Fruit fly (Drosophila melanogaster) whole organism, prepupa: ENCODE data around the gene Eig71Ek.
A peak's percentile ranks its signal among the peaks of the same experiment; 100 is the strongest.

Experiments
- Blimp-1 ChIP-seq: fragments of 200-800 bp; sonication (Bioruptor generic); optimal IDR thresholded peaks from 3 replicates; lab custom pipeline; 2017; ENCODE audit warnings: missing biosample characterization, missing genetic modification characterization, mild to moderate bottlenecking, moderate library complexity, missing genetic modification reagents
- CG10669 ChIP-seq: fragments of 200-800 bp; sonication (Bioruptor generic); optimal IDR thresholded peaks from 3 replicates; lab custom pipeline; 2018; ENCODE audit warnings: missing biosample characterization, mild to moderate bottlenecking, missing genetic modification characterization, moderate library complexity
- CG11294 ChIP-seq: fragments of 200-800 bp; sonication (Bioruptor generic); IDR thresholded peaks from 2 replicates; pipeline ENCODE4 v1.3.6; 2022; ENCODE audit warnings: missing biosample characterization, missing genetic modification characterization
- CG11762 ChIP-seq: fragments of 200-800 bp; sonication (Bioruptor generic); optimal IDR thresholded peaks from 3 replicates; lab custom pipeline; 2016; ENCODE audit warnings: missing biosample characterization, missing genetic modification characterization; ENCODE audit not compliant: insufficient read depth
- CG15336 ChIP-seq: fragments of 200-800 bp; sonication (Bioruptor generic); IDR thresholded peaks from 2 replicates; pipeline ENCODE4 v1.3.6; 2022; ENCODE audit warnings: missing biosample characterization, missing genetic modification characterization
- CG1621 ChIP-seq: fragments of 200-800 bp; sonication (Bioruptor generic); optimal IDR thresholded peaks from 3 replicates; lab custom pipeline; 2018; ENCODE audit warnings: missing biosample characterization, mild to moderate bottlenecking, missing genetic modification characterization
- CG16779 ChIP-seq: fragments of 200-800 bp; sonication (Bioruptor generic); optimal IDR thresholded peaks from 3 replicates; lab custom pipeline; 2017; ENCODE audit warnings: missing biosample characterization, mild to moderate bottlenecking, missing genetic modification characterization
- CG34406 ChIP-seq: fragments of 200-800 bp; sonication (Bioruptor generic); optimal IDR thresholded peaks from 3 replicates; lab custom pipeline; 2016; ENCODE audit warnings: missing biosample characterization, missing genetic modification characterization
- CG3919 ChIP-seq: fragments of 200-800 bp; sonication (Bioruptor generic); optimal IDR thresholded peaks from 3 replicates; lab custom pipeline; 2016; ENCODE audit warnings: missing biosample characterization, missing genetic modification characterization
- CG6163 ChIP-seq: fragments of 200-800 bp; sonication (Bioruptor generic); IDR thresholded peaks from 3 replicates; pipeline ENCODE4 v1.3.6; 2022; ENCODE audit warnings: missing biosample characterization, missing genetic modification characterization
- CG6792 ChIP-seq: fragments of 200-800 bp; sonication (Bioruptor generic); optimal IDR thresholded peaks from 3 replicates; lab custom pipeline; 2016; ENCODE audit warnings: missing biosample characterization, missing genetic modification characterization
- CG6854 ChIP-seq: fragments of 200-800 bp; sonication (Bioruptor generic); optimal IDR thresholded peaks from 2 replicates; lab custom pipeline; 2017; ENCODE audit warnings: missing biosample characterization, mild to moderate bottlenecking, missing genetic modification characterization
- CG7368 ChIP-seq: fragments of 200-800 bp; sonication (Bioruptor generic); optimal IDR thresholded peaks from 3 replicates; lab custom pipeline; 2016; ENCODE audit warnings: missing biosample characterization, missing genetic modification characterization
- CG8119 ChIP-seq: fragments of 200-800 bp; sonication (Bioruptor generic); IDR thresholded peaks from 3 replicates; pipeline ENCODE4 v1.3.6; 2022; ENCODE audit warnings: missing biosample characterization, missing genetic modification characterization
- CG8319 ChIP-seq: fragments of 200-800 bp; sonication (Bioruptor generic); optimal IDR thresholded peaks from 3 replicates; lab custom pipeline; 2016; ENCODE audit warnings: missing biosample characterization, missing genetic modification characterization
- CG8632 ChIP-seq: fragments of 200-800 bp; sonication (Bioruptor generic); optimal IDR thresholded peaks from 3 replicates; lab custom pipeline; 2016; ENCODE audit warnings: missing biosample characterization, missing genetic modification characterization
- CG9139 ChIP-seq: fragments of 200-800 bp; sonication (Bioruptor generic); optimal IDR thresholded peaks from 3 replicates; lab custom pipeline; 2017; ENCODE audit warnings: missing biosample characterization, mild to moderate bottlenecking, missing genetic modification characterization
- Eip75B ChIP-seq: fragments of 200-800 bp; sonication (Bioruptor generic); optimal IDR thresholded peaks from 3 replicates; lab custom pipeline; 2016; ENCODE audit warnings: missing biosample characterization, missing genetic modification characterization
- Ets21C ChIP-seq: fragments of 200-800 bp; sonication (Bioruptor generic); optimal IDR thresholded peaks from 3 replicates; lab custom pipeline; 2016; ENCODE audit warnings: missing biosample characterization, missing genetic modification characterization
- Ets96B ChIP-seq: fragments of 200-800 bp; optimal IDR thresholded peaks from 2 replicates; lab custom pipeline; 2019; ENCODE audit warnings: missing biosample characterization, mild to moderate bottlenecking, missing genetic modification characterization, moderate library complexity
- Gug ChIP-seq: fragments of 200-800 bp; sonication (Bioruptor generic); IDR thresholded peaks from 2 replicates; pipeline ENCODE4 v1.3.6; 2022; ENCODE audit warnings: missing biosample characterization, missing genetic modification characterization
- Hr38 ChIP-seq: sonication (Bioruptor generic); optimal IDR thresholded peaks from 2 replicates; lab custom pipeline; 2016; ENCODE audit warnings: missing biosample characterization, missing genetic modification characterization
- Hr39 ChIP-seq: fragments of 200-800 bp; sonication (Bioruptor generic); optimal IDR thresholded peaks from 2 replicates; lab custom pipeline; 2016; ENCODE audit warnings: missing biosample characterization, missing genetic modification characterization
- Hr4 ChIP-seq: fragments of 200-800 bp; sonication (Bioruptor generic); optimal IDR thresholded peaks from 3 replicates; lab custom pipeline; 2016; ENCODE audit warnings: missing biosample characterization, missing genetic modification characterization
- Lpt ChIP-seq: fragments of 200-800 bp; sonication (Bioruptor generic); optimal IDR thresholded peaks from 3 replicates; lab custom pipeline; 2016; ENCODE audit warnings: missing biosample characterization, missing genetic modification characterization
- OdsH ChIP-seq: fragments of 200-800 bp; sonication (Bioruptor generic); optimal IDR thresholded peaks from 3 replicates; lab custom pipeline; 2016; ENCODE audit warnings: missing biosample characterization, missing genetic modification characterization
- Smox ChIP-seq: fragments of 200-800 bp; sonication (Bioruptor generic); optimal IDR thresholded peaks from 3 replicates; lab custom pipeline; 2016; ENCODE audit warnings: missing biosample characterization, missing genetic modification characterization
- Sox102F ChIP-seq: fragments of 200-800 bp; sonication (Bioruptor generic); optimal IDR thresholded peaks from 2 replicates; lab custom pipeline; 2016; ENCODE audit warnings: missing biosample characterization, mild to moderate bottlenecking, missing genetic modification characterization
- Sox14 ChIP-seq: fragments of 200-800 bp; sonication (Bioruptor generic); optimal IDR thresholded peaks from 3 replicates; lab custom pipeline; 2016; ENCODE audit warnings: missing biosample characterization, missing genetic modification characterization
- achi ChIP-seq: fragments of 200-800 bp; sonication (Bioruptor generic); optimal IDR thresholded peaks from 3 replicates; lab custom pipeline; 2016; ENCODE audit warnings: missing biosample characterization, missing genetic modification characterization
- cyc ChIP-seq: fragments of 200-800 bp; sonication (Bioruptor generic); optimal IDR thresholded peaks from 3 replicates; lab custom pipeline; 2016; ENCODE audit warnings: missing biosample characterization, missing genetic modification characterization
- dac ChIP-seq: fragments of 200-800 bp; sonication (Bioruptor generic); optimal IDR thresholded peaks from 2 replicates; lab custom pipeline; 2017; ENCODE audit warnings: missing biosample characterization, mild to moderate bottlenecking, missing genetic modification characterization
- dsx ChIP-seq: fragments of 200-800 bp; optimal IDR thresholded peaks from 3 replicates; lab custom pipeline; 2019; ENCODE audit warnings: missing biosample characterization, mild to moderate bottlenecking, missing genetic modification characterization, moderate library complexity; ENCODE audit not compliant: poor library complexity, severe bottlenecking
- eg ChIP-seq: fragments of 200-800 bp; sonication (Bioruptor generic); IDR thresholded peaks from 3 replicates; pipeline ENCODE4 v1.3.6; 2022; ENCODE audit warnings: missing biosample characterization, missing genetic modification characterization
- fd59A ChIP-seq: fragments of 200-800 bp; sonication (Bioruptor generic); optimal IDR thresholded peaks from 2 replicates; lab custom pipeline; 2017; ENCODE audit warnings: missing biosample characterization, mild to moderate bottlenecking, missing genetic modification characterization, missing genetic modification reagents
- fd85E ChIP-seq: fragments of 200-800 bp; sonication (Bioruptor generic); optimal IDR thresholded peaks from 3 replicates; lab custom pipeline; 2016; ENCODE audit warnings: missing biosample characterization, missing genetic modification characterization
- fkh ChIP-seq: fragments of 200-800 bp; sonication (Bioruptor generic); optimal IDR thresholded peaks from 3 replicates; lab custom pipeline; 2017; ENCODE audit warnings: missing biosample characterization, mild to moderate bottlenecking, missing genetic modification characterization, moderate library complexity
- lz ChIP-seq: fragments of 200-800 bp; sonication (Bioruptor generic); optimal IDR thresholded peaks from 3 replicates; lab custom pipeline; 2016; ENCODE audit warnings: missing biosample characterization, missing genetic modification characterization
- net ChIP-seq: fragments of 200-800 bp; sonication (Bioruptor generic); optimal IDR thresholded peaks from 3 replicates; lab custom pipeline; 2016; ENCODE audit warnings: missing biosample characterization, missing genetic modification characterization
- pdm3 ChIP-seq: fragments of 200-800 bp; sonication (Bioruptor generic); optimal IDR thresholded peaks from 3 replicates; lab custom pipeline; 2016; ENCODE audit warnings: missing biosample characterization, missing genetic modification characterization
- salr ChIP-seq, 2 experiments: fragments of 200-800 bp; sonication (Bioruptor generic); optimal IDR thresholded peaks; 3 replicates each; lab custom pipeline; 2016 to 2018; ENCODE audit warnings: missing biosample characterization in 2 of 2, missing genetic modification characterization in 2 of 2, mild to moderate bottlenecking in 1 of 2
- spab ChIP-seq: fragments of 200-800 bp; sonication (Bioruptor generic); optimal IDR thresholded peaks from 2 replicates; lab custom pipeline; 2017; ENCODE audit warnings: missing biosample characterization, mild to moderate bottlenecking, missing genetic modification characterization, missing genetic modification reagents
- ss ChIP-seq, 2 experiments: fragments of 200-800 bp; sonication (Bioruptor generic); optimal IDR thresholded peaks; 2 replicates in 1 of 2; 3 replicates in 1 of 2; lab custom pipeline; 2017 to 2018; ENCODE audit warnings: mild to moderate bottlenecking in 2 of 2, missing biosample characterization in 2 of 2, missing genetic modification characterization in 2 of 2, moderate library complexity in 1 of 2
- svp ChIP-seq: fragments of 200-800 bp; sonication (Bioruptor generic); peaks from one replicate; lab custom pipeline; 2016; ENCODE audit warnings: missing biosample characterization, missing genetic modification characterization
- topi ChIP-seq: fragments of 200-800 bp; sonication (Bioruptor generic); optimal IDR thresholded peaks from 3 replicates; lab custom pipeline; 2016; ENCODE audit warnings: missing biosample characterization, missing genetic modification characterization
- vri ChIP-seq: fragments of 200-800 bp; sonication (Bioruptor generic); optimal IDR thresholded peaks from 3 replicates; lab custom pipeline; 2016; ENCODE audit warnings: missing biosample characterization, mild to moderate bottlenecking, missing genetic modification characterization

Eig71Ek gene

dm6 chr3L:15699626-15700337 lies 38.7 kb downstream of the Eig71Ek start, which contains the start of gene comm2:
Gene comm2, minus strand, starts transcription at chr3L:15699850.
- TF ChIP-seq CG3919 (GFP tag; lab: Kevin White, UChicago), result peak; percentile 24
- peak; percentile 38 for TF ChIP-seq fkh (GFP tag; lab: Kevin White, UChicago)
- peak; percentile 33 for TF ChIP-seq Sox102F (GFP tag; lab: Kevin White, UChicago)
- peak; percentile 48; the same call in 1 of the 3 replicates for TF ChIP-seq eg
- TF ChIP-seq CG1621 (tag; lab: Kevin White, UChicago), result peak; percentile 61
- no peak for TF ChIP-seq Lpt (GFP tag; lab: Kevin White, UChicago)
- TF ChIP-seq Blimp-1 (GFP tag; lab: Kevin White, UChicago), result peak; percentile 39
- peak; percentile 9 for TF ChIP-seq achi
- TF ChIP-seq CG15336 (GFP tag; lab: Robert Waterston, UW), result peak; percentile 22; the same call in 1 of the 2 replicates
- no peak for TF ChIP-seq net
- TF ChIP-seq CG16779 (tag; lab: Kevin White, UChicago), result peak; percentile 30
- TF ChIP-seq ss (GFP tag; optimal IDR thresholded peaks at IDR 0.05; lab: Kevin White, UChicago), result peak in 1 of 2 experiments; percentile 15
- TF ChIP-seq lz, result no peak

- TF ChIP-seq CG8632 (GFP tag; lab: Kevin White, UChicago), result peak; percentile 80
- TF ChIP-seq CG10669 (GFP tag; lab: Kevin White, UChicago), result peak; percentile 41
- TF ChIP-seq CG6854 (GFP tag; lab: Kevin White, UChicago), result peak; percentile 61
- peak; percentile 20 to 83 for TF ChIP-seq salr (GFP tag; optimal IDR thresholded peaks at IDR 0.05; lab: Kevin White, UChicago)
- TF ChIP-seq spab (GFP tag; lab: Kevin White, UChicago), result peak; percentile 66
- peak; percentile 75 for TF ChIP-seq pdm3 (GFP tag; lab: Kevin White, UChicago)
- TF ChIP-seq dac (GFP tag; lab: Kevin White, UChicago), result no peak
- peak; percentile 87 for TF ChIP-seq topi (GFP tag; lab: Kevin White, UChicago)
- peak; percentile 74 for TF ChIP-seq lz
- TF ChIP-seq CG11762 (GFP tag; lab: Kevin White, UChicago), result peak; percentile 46
- TF ChIP-seq dsx (GFP tag; lab: Kevin White, UChicago), result peak; percentile 59
- no peak for TF ChIP-seq fd85E (GFP tag; lab: Kevin White, UChicago)
- peak; percentile 23 for TF ChIP-seq vri (GFP tag; lab: Kevin White, UChicago)
- peak; percentile 77 for TF ChIP-seq CG34406
- peak; percentile 76 for TF ChIP-seq Hr39 (GFP tag; lab: Kevin White, UChicago)
- TF ChIP-seq eg, result no peak
- peak; percentile 33 for TF ChIP-seq CG9139 (GFP tag; lab: Kevin White, UChicago)
- peak; percentile 34; the same call in 1 of the 3 replicates for TF ChIP-seq CG6163 (GFP tag; lab: Robert Waterston, UW)
- peak; percentile 61 for TF ChIP-seq Blimp-1 (GFP tag; lab: Kevin White, UChicago)
- TF ChIP-seq CG3919 (GFP tag; lab: Kevin White, UChicago), result peak; percentile 59
- TF ChIP-seq OdsH, result peak; percentile 80
- TF ChIP-seq Hr4, result no peak
- peak; percentile 85 for TF ChIP-seq Ets96B (tag; lab: Kevin White, UChicago)
- peak; percentile 62 for TF ChIP-seq Ets21C
- TF ChIP-seq Sox102F (GFP tag; lab: Kevin White, UChicago), result peak; percentile 69
- peak; percentile 95 for TF ChIP-seq svp (GFP tag; lab: Kevin White, UChicago)
- peak; percentile 76 for TF ChIP-seq fd59A (GFP tag; lab: Kevin White, UChicago)
- TF ChIP-seq CG11294 (GFP tag; lab: Robert Waterston, UW), result no peak
- TF ChIP-seq Hr38 (GFP tag; lab: Kevin White, UChicago), result no peak
- TF ChIP-seq CG7368, result no peak
- peak; percentile 81 for TF ChIP-seq Sox14 (GFP tag; lab: Kevin White, UChicago)
- TF ChIP-seq Gug (GFP tag; lab: Robert Waterston, UW), result no peak
- peak; percentile 75 for TF ChIP-seq cyc
- peak; percentile 73 for TF ChIP-seq Eip75B
- 0 out of 2 replicates have a peak, but pooled peaks have one; percentile 10 for TF ChIP-seq CG15336 (GFP tag; lab: Robert Waterston, UW)
- TF ChIP-seq CG8119 (GFP tag; lab: Robert Waterston, UW), result peak; percentile 56; the same call in 2 of the 3 replicates
- TF ChIP-seq CG6792 (GFP tag; lab: Kevin White, UChicago), result peak; percentile 72
- peak; percentile 35 to 55 for TF ChIP-seq ss (GFP tag; optimal IDR thresholded peaks at IDR 0.05; lab: Kevin White, UChicago)
- peak; percentile 49 for TF ChIP-seq CG8319
- peak; percentile 89 for TF ChIP-seq Smox (GFP tag; lab: Kevin White, UChicago)
- TF ChIP-seq CG16779 (tag; lab: Kevin White, UChicago), result no peak
Observed at dm6 chr3L:15700338-15700966, 39.4 kb downstream of the Eig71Ek start.
